Worm (Caenorhabditis elegans): ENCODE results near the gene ZK1290.5.

ce11 chrII:7496070-7496469 lies 33.4 kb upstream of the ZK1290.5 start, which contains the start of gene spi-1:
- TF ChIP-seq sptf-1 (tag; optimal IDR thresholded peaks at IDR 0.05) (no peak), blmp-1 (tag; optimal IDR thresholded peaks at IDR 0.05) (no peak), M03D4.4 (tag; optimal IDR thresholded peaks at IDR 0.05) (no peak), unc-62 (GFP tag; optimal IDR thresholded peaks at IDR 0.05) (no peak), nhr-12 (tag; optimal IDR thresholded peaks at IDR 0.05) (no peak), unc-39 (tag; optimal IDR thresholded peaks at IDR 0.05) (no peak), nhr-76 (tag; optimal IDR thresholded peaks at IDR 0.05) (no peak), elt-1 (tag; optimal IDR thresholded peaks at IDR 0.05; ENCODE audit: borderline replicate concordance, insufficient read depth) (no peak), lin-13 (tag; optimal IDR thresholded peaks at IDR 0.05) (no peak), lsy-2 (tag; optimal IDR thresholded peaks at IDR 0.05) (no peak)

Measured in whole organism, mixed stage, embryonic.